Worm (Caenorhabditis elegans): ENCODE data around the gene C08B6.3.

DNA sequence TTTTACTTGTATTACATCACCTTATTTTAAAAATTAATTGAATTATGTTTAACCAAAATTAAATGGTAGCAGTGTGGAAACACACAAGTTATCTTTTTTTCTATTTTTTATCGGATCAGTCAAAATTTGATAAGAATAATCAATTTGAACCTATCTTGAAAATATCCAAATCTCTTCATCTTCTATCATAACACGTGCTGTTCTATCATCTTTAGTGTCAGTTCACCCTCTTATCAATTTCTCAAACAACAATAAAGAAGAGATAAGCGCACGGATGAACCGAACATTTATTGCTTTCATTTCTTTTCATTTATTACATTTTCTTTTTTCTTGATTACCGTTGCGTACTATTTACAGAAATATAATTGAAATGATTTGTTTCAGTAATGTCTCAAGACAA lies 25.0 kb downstream of the C08B6.3 start, which contains the start of gene R04B5.5:
- TF ChIP-seq rnt-1 (tag; optimal IDR thresholded peaks at IDR 0.05) (no peak), gmeb-2 (tag; optimal IDR thresholded peaks at IDR 0.05) (no peak), ztf-16 (tag; optimal IDR thresholded peaks at IDR 0.05) (no peak), ref-2 (tag; optimal IDR thresholded peaks at IDR 0.05) (no peak), pha-4 (tag; optimal IDR thresholded peaks at IDR 0.05) (no peak), ttx-3 (tag; optimal IDR thresholded peaks at IDR 0.05) (no peak), che-1 (tag; optimal IDR thresholded peaks at IDR 0.05) (no peak), lim-6 (tag; optimal IDR thresholded peaks at IDR 0.05) (no peak), mec-3 (tag; optimal IDR thresholded peaks at IDR 0.05; ENCODE audit: borderline replicate concordance) (no peak), ceh-22 (tag; optimal IDR thresholded peaks at IDR 0.05) (no peak), syd-9 (tag; optimal IDR thresholded peaks at IDR 0.05) (no peak), pqm-1 (tag; optimal IDR thresholded peaks at IDR 0.05) (no peak), C38D4.7 (GFP tag; optimal IDR thresholded peaks at IDR 0.05) (no peak), F13H6.1 (tag; optimal IDR thresholded peaks at IDR 0.05) (no peak)
